Fruit fly (Drosophila melanogaster): Measurements from ENCODE around the gene CG5877.

Gene CG5877

dm6 chrX:15301175-15301574 is 8.3 kb downstream of the CG5877 start (continued):
- TF ChIP-seq ssp (GFP tag; IDR thresholded peaks at IDR 0.05) = no peak
- peak; percentile 93 for TF ChIP-seq crol (GFP tag; IDR thresholded peaks at IDR 0.05)
- TF ChIP-seq Adf1 (GFP tag; IDR thresholded peaks at IDR 0.05) = peak; percentile 56; the same call in 1 of the 2 replicates
- TF ChIP-seq BEAF-32 (GFP tag; optimal IDR thresholded peaks at IDR 0.05) = no peak
- TF ChIP-seq Trl (optimal IDR thresholded peaks at IDR 0.05) = peak; percentile 26 to 58
- TF ChIP-seq Trl (GFP tag; optimal IDR thresholded peaks at IDR 0.05) = no peak

DNA sequence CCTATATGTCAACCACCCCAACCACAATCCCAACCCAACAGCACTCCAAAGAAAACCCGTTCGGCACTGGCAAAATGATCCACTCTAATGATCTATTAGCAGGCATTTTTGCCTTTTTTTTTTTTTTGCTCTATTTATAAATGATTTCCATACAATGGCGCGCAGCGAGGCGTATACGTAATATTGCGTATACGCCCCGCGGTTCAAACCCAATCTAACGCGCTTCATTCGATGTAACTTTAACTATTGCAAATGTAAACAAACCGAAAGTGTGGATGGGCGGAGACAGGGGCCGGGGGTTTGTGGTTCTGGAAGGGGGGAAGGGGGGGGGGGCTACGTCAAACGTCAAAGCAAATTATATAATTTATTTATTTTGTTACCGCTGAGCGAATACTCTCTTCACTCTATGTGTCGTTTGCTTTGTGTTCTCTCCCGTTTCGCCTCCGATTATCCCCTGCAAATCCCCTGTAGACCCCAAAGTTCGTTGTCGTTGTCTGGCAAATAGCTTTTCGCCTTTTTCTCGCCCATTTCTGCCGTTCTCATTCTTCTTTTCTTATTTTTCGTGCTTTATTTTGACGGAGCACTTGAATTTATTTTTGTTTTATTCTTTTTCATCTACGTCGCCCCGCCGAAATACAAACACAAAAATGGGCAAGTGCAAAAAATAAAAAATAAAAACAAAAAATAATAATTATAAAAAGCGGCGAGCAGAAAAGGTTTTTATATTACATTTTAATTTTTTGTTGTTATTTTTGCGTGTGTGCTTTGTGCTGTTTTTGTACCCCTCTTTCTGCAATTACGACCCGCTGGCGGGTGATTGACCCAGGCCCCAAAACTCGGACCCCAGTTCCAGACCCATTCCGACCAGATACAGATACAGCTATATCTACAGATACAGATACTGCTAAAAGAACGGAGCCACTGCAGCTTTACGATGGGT is 10.6 kb downstream of the CG5877 start:
- TF ChIP-seq sug (tag; optimal IDR thresholded peaks at IDR 0.05) (peak; percentile 52), CG13894 (tag; optimal IDR thresholded peaks at IDR 0.05) (peak; percentile 80), CG15011 (GFP tag; optimal IDR thresholded peaks at IDR 0.05) (no peak), CG7271 (tag; optimal IDR thresholded peaks at IDR 0.05) (no peak), CG4328 (GFP tag; optimal IDR thresholded peaks at IDR 0.05) (no peak), cg (GFP tag; optimal IDR thresholded peaks at IDR 0.05) (no peak), crol (GFP tag; IDR thresholded peaks at IDR 0.05) (peak; percentile 92), CG18476 (GFP tag; optimal IDR thresholded peaks at IDR 0.05) (no peak), CG10543 (GFP tag; optimal IDR thresholded peaks at IDR 0.05) (peak; percentile 46), CG4820 (GFP tag; optimal IDR thresholded peaks at IDR 0.05) (no peak), Ets65A (GFP tag) (peak; percentile 24), CG12769 (tag; optimal IDR thresholded peaks at IDR 0.05) (peak; percentile 36), abd-A (tag; optimal IDR thresholded peaks at IDR 0.05) (peak; percentile 71), CG4404 (GFP tag; IDR thresholded peaks at IDR 0.05) (no peak), lbe (GFP tag; optimal IDR thresholded peaks at IDR 0.05) (peak; percentile 25), al (GFP tag; IDR thresholded peaks at IDR 0.05) (no peak), Nf-YB (GFP tag; optimal IDR thresholded peaks at IDR 0.05) (no peak), CG34376 (GFP tag; optimal IDR thresholded peaks at IDR 0.05) (peak; percentile 21), Sin3A (optimal IDR thresholded peaks at IDR 0.05) (no peak), schlank (tag; optimal IDR thresholded peaks at IDR 0.05) (no peak), CG1024 (GFP tag; IDR thresholded peaks at IDR 0.05) (no peak), CG32767 (GFP tag; IDR thresholded peaks at IDR 0.05) (no peak), Scr (GFP tag; IDR thresholded peaks at IDR 0.05; ENCODE audit: partially characterized antibody) (no peak), NFAT (GFP tag; IDR thresholded peaks at IDR 0.05) (no peak), Pdp1 (GFP tag; optimal IDR thresholded peaks at IDR 0.05) (peak in 1 of 2 experiments; percentile 13), lab (GFP tag; optimal IDR thresholded peaks at IDR 0.05) (peak; percentile 8), psq (GFP tag; optimal IDR thresholded peaks at IDR 0.05) (no peak), chinmo (GFP tag; IDR thresholded peaks at IDR 0.05; ENCODE audit: partially characterized antibody) (0 out of 4 replicates have a peak, but pooled peaks have one; percentile 40), CG1647 (GFP tag; optimal IDR thresholded peaks at IDR 0.05) (no peak), row (GFP tag; IDR thresholded peaks at IDR 0.05) (no peak), gce (GFP tag; IDR thresholded peaks at IDR 0.05) (0 out of 3 replicates have a peak, but pooled peaks have one; percentile 42), Trl (optimal IDR thresholded peaks at IDR 0.05) (peak in 1 of 2 experiments; percentile 21), Trl (GFP tag; optimal IDR thresholded peaks at IDR 0.05) (no peak), sd (tag; optimal IDR thresholded peaks at IDR 0.05) (peak; percentile 32), Six4 (GFP tag; optimal IDR thresholded peaks at IDR 0.05) (no peak), ftz-f1 (GFP tag; optimal IDR thresholded peaks at IDR 0.05) (no peak), CG9932 (GFP tag; IDR thresholded peaks at IDR 0.05) (no peak), usp (GFP tag; optimal IDR thresholded peaks at IDR 0.05) (no peak), CG11456 (GFP tag; IDR thresholded peaks at IDR 0.05) (no peak), CG7372 (GFP tag; IDR thresholded peaks at IDR 0.05) (peak; percentile 90), az2 (GFP tag; optimal IDR thresholded peaks at IDR 0.05) (no peak), repo (GFP tag; optimal IDR thresholded peaks at IDR 0.05) (no peak)

Data from whole organism, embryonic.